Fruit fly (Drosophila melanogaster) ovary, adult (tissue): Measurements from ENCODE around the gene RpS6.

Source experiments
- CG17801 ChIP-seq: fragments of 200-800 bp; optimal IDR thresholded peaks from 2 replicates; lab custom pipeline; 2019; ENCODE audit warnings: missing biosample characterization, mild to moderate bottlenecking, missing genetic modification characterization, moderate library complexity; ENCODE audit not compliant: partially characterized antibody

The RpS6 gene

dm6 chrX:7878736-7879135 lies 22.4 kb downstream of the RpS6 start, which contains the start of gene Ir7d:
Gene Ir7d, minus strand, starts transcription at chrX:7878836.
- no peak for TF ChIP-seq CG17801 (GFP tag; lab: Kevin White, UChicago)

- no peak for TF ChIP-seq CG17801 (GFP tag; lab: Kevin White, UChicago)
Observed at dm6 chrX:7874094-7874493, 27.0 kb downstream of the RpS6 start, which contains the start of gene Ir7c. Gene Ir7c, plus strand, starts transcription at chrX:7874394.

DNA sequence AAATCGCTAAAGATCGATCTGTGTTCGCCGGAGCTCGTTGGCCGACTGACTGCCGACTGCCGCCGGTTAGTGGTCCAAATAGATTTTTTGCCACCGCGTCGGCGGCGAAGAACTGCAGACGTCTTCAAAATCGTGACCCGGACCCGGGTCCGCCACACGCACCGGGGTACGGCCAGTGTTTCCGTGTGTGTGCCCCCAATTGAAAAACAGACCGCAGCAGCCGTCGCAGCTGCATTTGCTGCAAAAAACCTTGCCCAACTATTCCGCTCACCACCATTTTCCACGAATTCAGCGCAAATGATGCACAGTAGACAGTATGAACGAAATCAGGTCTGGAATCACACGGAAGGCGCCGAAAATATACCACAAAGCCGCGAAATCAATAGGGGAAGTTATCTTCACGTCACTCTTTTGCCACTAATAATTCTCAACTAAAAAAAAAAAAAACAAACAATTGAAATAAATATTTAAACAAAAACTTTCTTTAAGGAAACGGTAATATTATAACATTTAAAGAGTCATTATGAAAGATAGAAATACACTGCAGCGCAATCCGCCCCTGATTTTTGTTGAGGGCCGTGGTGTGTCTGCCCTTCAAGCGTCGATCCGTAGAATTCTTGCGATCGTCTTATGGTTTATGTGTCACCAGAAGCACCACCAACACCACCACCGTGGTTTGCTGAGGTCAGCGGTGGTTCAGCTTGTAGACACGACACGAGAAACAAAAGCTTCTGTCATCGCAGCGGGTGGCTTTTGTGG lies 27.8 kb downstream of the RpS6 start, which contains the start of gene dec:
Gene dec (minus strand): TSS at position 51 of the 759 bp plus-strand sequence.
- TF ChIP-seq CG17801 (GFP tag; lab: Kevin White, UChicago), result peak; percentile 74

DNA sequence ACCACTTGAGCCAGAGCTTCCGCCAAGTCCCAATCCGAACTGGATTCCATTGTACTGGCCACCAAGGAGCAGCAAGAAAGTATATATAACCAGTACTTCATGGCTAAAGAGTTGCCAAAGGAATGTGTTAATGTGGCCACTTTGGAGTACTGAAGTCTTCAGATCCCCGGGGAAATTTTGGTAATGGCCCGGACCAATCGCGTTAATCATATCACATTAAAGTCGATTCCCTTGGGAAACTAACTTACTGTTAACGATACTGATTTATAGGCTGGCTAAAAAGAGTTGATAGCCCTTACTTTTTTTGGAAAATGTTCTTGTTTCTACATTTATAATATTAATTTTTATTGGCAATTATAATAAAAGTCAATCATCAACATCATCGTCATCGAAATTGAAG lies 34.3 kb downstream of the RpS6 start, which contains the start of gene Ir7b:
Gene Ir7b (minus strand): TSS at position 101 of the 400 bp plus-strand sequence.
- TF ChIP-seq CG17801 (GFP tag; lab: Kevin White, UChicago), result no peak

DNA sequence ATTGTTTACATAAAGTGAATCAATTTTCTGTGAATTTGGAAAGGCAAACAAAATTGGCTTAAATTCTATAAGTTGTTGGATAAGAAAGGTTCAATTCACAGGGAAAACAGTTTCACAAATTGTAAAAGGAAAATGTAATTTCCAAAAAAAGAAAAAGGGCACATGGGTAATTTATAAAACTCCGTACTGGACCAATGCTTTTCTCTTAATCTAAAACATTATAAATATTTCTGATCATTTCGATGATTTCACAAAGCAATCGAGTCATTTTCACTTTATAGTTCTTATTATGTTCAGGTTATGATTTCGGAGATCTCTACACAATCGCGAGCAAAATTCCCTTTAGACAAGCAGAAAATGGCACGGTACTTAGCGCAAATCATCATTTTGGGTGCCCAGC lies 43.3 kb downstream of the RpS6 start, which contains the start of gene CG1409:
Gene CG1409 (plus strand): TSS at position 301 of the 400 bp plus-strand sequence.
- TF ChIP-seq CG17801 (GFP tag; lab: Kevin White, UChicago), result no peak

dm6 chrX:7854144-7854543 lies 47.0 kb downstream of the RpS6 start, which contains the start of gene CG10920:
Gene CG10920, minus strand, starts transcription at chrX:7854244.
- no peak for TF ChIP-seq CG17801 (GFP tag; lab: Kevin White, UChicago)
